Worm (Caenorhabditis elegans): ENCODE measurements around the gene gst-9.
A peak's percentile ranks its signal among the peaks of the same experiment; 100 is the strongest.

gst-9 gene

ce11 chrII:4869793-4870343 lies 21.5 kb upstream of the gst-9 start (continued):
- TF ChIP-seq unc-130 (GFP tag; optimal IDR thresholded peaks at IDR 0.05) (no peak), pha-4 (GFP tag; IDR thresholded peaks at IDR 0.05) (no peak; the same call in 1 of the 2 replicates), pha-4 (tag; optimal IDR thresholded peaks at IDR 0.05) (no peak), hif-1 (tag; optimal IDR thresholded peaks at IDR 0.05) (no peak)

- TF ChIP-seq zfp-2 (tag; optimal IDR thresholded peaks at IDR 0.05) (no peak), nhr-102 (tag; optimal IDR thresholded peaks at IDR 0.05) (no peak), lin-1 (GFP tag; IDR thresholded peaks at IDR 0.05) (no peak), nhr-6 (tag; optimal IDR thresholded peaks at IDR 0.05) (no peak), nhr-11 (tag; optimal IDR thresholded peaks at IDR 0.05) (no peak), ztf-11 (tag; optimal IDR thresholded peaks at IDR 0.05) (no peak), Y75B8A.6 (GFP tag; IDR thresholded peaks at IDR 0.05) (no peak), madf-9 (GFP tag; conservative IDR thresholded peaks at IDR 0.05) (no peak), nhr-76 (tag; optimal IDR thresholded peaks at IDR 0.05) (no peak), R02D3.7 (tag; optimal IDR thresholded peaks at IDR 0.05) (no peak), fkh-10 (GFP tag; optimal IDR thresholded peaks at IDR 0.05) (no peak), unc-62 (GFP tag; optimal IDR thresholded peaks at IDR 0.05 in 1 of 2) (no peak), unc-62 (tag; optimal IDR thresholded peaks at IDR 0.05) (no peak), skn-1 (tag; optimal IDR thresholded peaks at IDR 0.05) (no peak), ZK337.2 (GFP tag; IDR thresholded peaks at IDR 0.05) (no peak), nhr-41 (GFP tag; IDR thresholded peaks at IDR 0.05) (no peak), F10B5.3 (tag; optimal IDR thresholded peaks at IDR 0.05) (no peak), ceh-82 (tag; optimal IDR thresholded peaks at IDR 0.05) (no peak), attf-4 (tag; optimal IDR thresholded peaks at IDR 0.05) (no peak), lin-38 (GFP tag; IDR thresholded peaks at IDR 0.05) (no peak)
Measured at ce11 chrII:4870691-4871090, 20.7 kb upstream of the gst-9 start, which contains the start of gene col-20. Gene col-20 (minus strand): TSS chrII:4870791.

- TF ChIP-seq dmd-9 (GFP tag; IDR thresholded peaks at IDR 0.05) (no peak), nhr-10 (tag; optimal IDR thresholded peaks at IDR 0.05) (no peak), ceh-82 (tag; optimal IDR thresholded peaks at IDR 0.05) (peak; percentile 20), egl-43 (GFP tag; IDR thresholded peaks at IDR 0.05) (no peak), nhr-42 (GFP tag; IDR thresholded peaks at IDR 0.05) (no peak), R02D3.7 (tag; optimal IDR thresholded peaks at IDR 0.05) (no peak), dmd-8 (GFP tag; IDR thresholded peaks at IDR 0.05) (no peak), zip-11 (GFP tag; IDR thresholded peaks at IDR 0.05) (no peak)
Measured at ce11 chrII:4871834-4872233, 19.6 kb upstream of the gst-9 start.

- TF ChIP-seq F26F4.8 (GFP tag; conservative IDR thresholded peaks at IDR 0.05) (0 out of 2 replicates have a peak, but pooled peaks have one; percentile 24), madf-5 (GFP tag; IDR thresholded peaks at IDR 0.05) (0 out of 4 replicates have a peak, but pooled peaks of 1 of the 2 experiments have one; percentile 49), set-16 (GFP tag; IDR thresholded peaks at IDR 0.05) (peak; percentile 98), Y48G9A.11 (GFP tag; IDR thresholded peaks at IDR 0.05) (0 out of 2 replicates have a peak, but pooled peaks have one; percentile 13), T26A8.4 (GFP tag; IDR thresholded peaks at IDR 0.05) (0 out of 2 replicates have a peak, but pooled peaks have one; percentile 17)
Measured at ce11 chrII:4872359-4872758, 19.0 kb upstream of the gst-9 start.

ce11 chrII:4873029-4873428 lies 18.4 kb upstream of the gst-9 start, which contains the start of gene col-73:
Gene col-73 (minus strand): TSS chrII:4873129.
- no peak for TF ChIP-seq aly-2 (tag; optimal IDR thresholded peaks at IDR 0.05)
- no peak for TF ChIP-seq daf-12 (tag; optimal IDR thresholded peaks at IDR 0.05)
- no peak for TF ChIP-seq dve-1 (tag; optimal IDR thresholded peaks at IDR 0.05; ENCODE audit: insufficient read depth)
- no peak for TF ChIP-seq hif-1 (tag; optimal IDR thresholded peaks at IDR 0.05)
- TF ChIP-seq spr-1 (tag; optimal IDR thresholded peaks at IDR 0.05): no peak
- no peak for TF ChIP-seq nhr-28 (tag; optimal IDR thresholded peaks at IDR 0.05)
- no peak for TF ChIP-seq lim-7 (GFP tag; IDR thresholded peaks at IDR 0.05)
- no peak for TF ChIP-seq ceh-28 (tag; optimal IDR thresholded peaks at IDR 0.05)
- no peak for TF ChIP-seq hlh-11 (tag; optimal IDR thresholded peaks at IDR 0.05)
- TF ChIP-seq egl-27 (tag; optimal IDR thresholded peaks at IDR 0.05): no peak
- TF ChIP-seq fos-1 (tag; optimal IDR thresholded peaks at IDR 0.05): no peak
- TF ChIP-seq saeg-2 (GFP tag; IDR thresholded peaks at IDR 0.05): no peak
- TF ChIP-seq ces-1 (GFP tag; optimal IDR thresholded peaks at IDR 0.05): no peak

Measured in whole organism, L4 larva.